Fruit fly (Drosophila melanogaster) whole organism, prepupa: ENCODE measurements around the gene CG17187.

ENCODE experiments used
- Blimp-1 ChIP-seq: fragments of 200-800 bp; sonication (Bioruptor generic); optimal IDR thresholded peaks from 3 replicates; lab custom pipeline; 2017; ENCODE audit warnings: missing biosample characterization, missing genetic modification characterization, mild to moderate bottlenecking, moderate library complexity, missing genetic modification reagents
- CG11294 ChIP-seq: fragments of 200-800 bp; sonication (Bioruptor generic); IDR thresholded peaks from 2 replicates; pipeline ENCODE4 v1.3.6; 2022; ENCODE audit warnings: missing biosample characterization, missing genetic modification characterization
- CG11762 ChIP-seq: fragments of 200-800 bp; sonication (Bioruptor generic); optimal IDR thresholded peaks from 3 replicates; lab custom pipeline; 2016; ENCODE audit warnings: missing biosample characterization, missing genetic modification characterization; ENCODE audit not compliant: insufficient read depth
- CG11902 ChIP-seq: fragments of 200-800 bp; sonication (Bioruptor generic); optimal IDR thresholded peaks from 3 replicates; lab custom pipeline; 2016; ENCODE audit warnings: missing biosample characterization, missing genetic modification characterization
- CG1621 ChIP-seq: fragments of 200-800 bp; sonication (Bioruptor generic); optimal IDR thresholded peaks from 3 replicates; lab custom pipeline; 2018; ENCODE audit warnings: missing biosample characterization, mild to moderate bottlenecking, missing genetic modification characterization
- CG3032 ChIP-seq: fragments of 200-800 bp; optimal IDR thresholded peaks from 2 replicates; lab custom pipeline; 2019; ENCODE audit warnings: missing biosample characterization, mild to moderate bottlenecking, missing genetic modification characterization, moderate library complexity
- CG32006 ChIP-seq: fragments of 200-800 bp; sonication (Bioruptor generic); optimal IDR thresholded peaks from 3 replicates; lab custom pipeline; 2017; ENCODE audit warnings: missing biosample characterization, mild to moderate bottlenecking, missing genetic modification characterization
- CG34406 ChIP-seq: fragments of 200-800 bp; sonication (Bioruptor generic); optimal IDR thresholded peaks from 3 replicates; lab custom pipeline; 2016; ENCODE audit warnings: missing biosample characterization, missing genetic modification characterization
- CG3919 ChIP-seq: fragments of 200-800 bp; sonication (Bioruptor generic); optimal IDR thresholded peaks from 3 replicates; lab custom pipeline; 2016; ENCODE audit warnings: missing biosample characterization, missing genetic modification characterization
- CG4318 ChIP-seq: fragments of 200-800 bp; sonication (Bioruptor generic); optimal IDR thresholded peaks from 3 replicates; lab custom pipeline; 2017; ENCODE audit warnings: missing biosample characterization, mild to moderate bottlenecking, missing genetic modification characterization
- CG6276 ChIP-seq: fragments of 200-800 bp; sonication (Bioruptor generic); optimal IDR thresholded peaks from 2 replicates; lab custom pipeline; 2017; ENCODE audit warnings: missing biosample characterization, mild to moderate bottlenecking, missing genetic modification characterization
- CG6792 ChIP-seq: fragments of 200-800 bp; sonication (Bioruptor generic); optimal IDR thresholded peaks from 3 replicates; lab custom pipeline; 2016; ENCODE audit warnings: missing biosample characterization, missing genetic modification characterization
- CG7368 ChIP-seq: fragments of 200-800 bp; sonication (Bioruptor generic); optimal IDR thresholded peaks from 3 replicates; lab custom pipeline; 2016; ENCODE audit warnings: missing biosample characterization, missing genetic modification characterization
- CG8119 ChIP-seq: fragments of 200-800 bp; sonication (Bioruptor generic); IDR thresholded peaks from 3 replicates; pipeline ENCODE4 v1.3.6; 2022; ENCODE audit warnings: missing biosample characterization, missing genetic modification characterization
- CG8319 ChIP-seq: fragments of 200-800 bp; sonication (Bioruptor generic); optimal IDR thresholded peaks from 3 replicates; lab custom pipeline; 2016; ENCODE audit warnings: missing biosample characterization, missing genetic modification characterization
- CG9139 ChIP-seq: fragments of 200-800 bp; sonication (Bioruptor generic); optimal IDR thresholded peaks from 3 replicates; lab custom pipeline; 2017; ENCODE audit warnings: missing biosample characterization, mild to moderate bottlenecking, missing genetic modification characterization
- Eip75B ChIP-seq: fragments of 200-800 bp; sonication (Bioruptor generic); optimal IDR thresholded peaks from 3 replicates; lab custom pipeline; 2016; ENCODE audit warnings: missing biosample characterization, missing genetic modification characterization
- Eip78C ChIP-seq: fragments of 200-800 bp; sonication (Bioruptor generic); peaks from one replicate; lab custom pipeline; 2016; ENCODE audit warnings: missing biosample characterization, missing genetic modification characterization
- Eip93F ChIP-seq: fragments of 200-800 bp; sonication (Bioruptor generic); optimal IDR thresholded peaks from 2 replicates; lab custom pipeline; 2016; ENCODE audit warnings: missing biosample characterization, mild to moderate bottlenecking, missing genetic modification characterization
- Ets21C ChIP-seq: fragments of 200-800 bp; sonication (Bioruptor generic); optimal IDR thresholded peaks from 3 replicates; lab custom pipeline; 2016; ENCODE audit warnings: missing biosample characterization, missing genetic modification characterization
- Ets96B ChIP-seq: fragments of 200-800 bp; optimal IDR thresholded peaks from 2 replicates; lab custom pipeline; 2019; ENCODE audit warnings: missing biosample characterization, mild to moderate bottlenecking, missing genetic modification characterization, moderate library complexity
- Gug ChIP-seq: fragments of 200-800 bp; sonication (Bioruptor generic); IDR thresholded peaks from 2 replicates; pipeline ENCODE4 v1.3.6; 2022; ENCODE audit warnings: missing biosample characterization, missing genetic modification characterization
- Hr39 ChIP-seq: fragments of 200-800 bp; sonication (Bioruptor generic); optimal IDR thresholded peaks from 2 replicates; lab custom pipeline; 2016; ENCODE audit warnings: missing biosample characterization, missing genetic modification characterization
- Hr4 ChIP-seq: fragments of 200-800 bp; sonication (Bioruptor generic); optimal IDR thresholded peaks from 3 replicates; lab custom pipeline; 2016; ENCODE audit warnings: missing biosample characterization, missing genetic modification characterization
- Lpt ChIP-seq: fragments of 200-800 bp; sonication (Bioruptor generic); optimal IDR thresholded peaks from 3 replicates; lab custom pipeline; 2016; ENCODE audit warnings: missing biosample characterization, missing genetic modification characterization
- Smox ChIP-seq: fragments of 200-800 bp; sonication (Bioruptor generic); optimal IDR thresholded peaks from 3 replicates; lab custom pipeline; 2016; ENCODE audit warnings: missing biosample characterization, missing genetic modification characterization
- Sox102F ChIP-seq: fragments of 200-800 bp; sonication (Bioruptor generic); optimal IDR thresholded peaks from 2 replicates; lab custom pipeline; 2016; ENCODE audit warnings: missing biosample characterization, mild to moderate bottlenecking, missing genetic modification characterization
- Sox14 ChIP-seq: fragments of 200-800 bp; sonication (Bioruptor generic); optimal IDR thresholded peaks from 3 replicates; lab custom pipeline; 2016; ENCODE audit warnings: missing biosample characterization, missing genetic modification characterization
- Sox15 ChIP-seq: fragments of 200-800 bp; sonication (Bioruptor generic); optimal IDR thresholded peaks from 3 replicates; lab custom pipeline; 2016; ENCODE audit warnings: missing biosample characterization, missing genetic modification characterization
- achi ChIP-seq: fragments of 200-800 bp; sonication (Bioruptor generic); optimal IDR thresholded peaks from 3 replicates; lab custom pipeline; 2016; ENCODE audit warnings: missing biosample characterization, missing genetic modification characterization
- acj6 ChIP-seq: fragments of 200-800 bp; sonication (Bioruptor generic); optimal IDR thresholded peaks from 3 replicates; lab custom pipeline; 2016; ENCODE audit warnings: missing biosample characterization, missing genetic modification characterization
- cyc ChIP-seq: fragments of 200-800 bp; sonication (Bioruptor generic); optimal IDR thresholded peaks from 3 replicates; lab custom pipeline; 2016; ENCODE audit warnings: missing biosample characterization, missing genetic modification characterization
- dac ChIP-seq: fragments of 200-800 bp; sonication (Bioruptor generic); optimal IDR thresholded peaks from 2 replicates; lab custom pipeline; 2017; ENCODE audit warnings: missing biosample characterization, mild to moderate bottlenecking, missing genetic modification characterization
- dsx ChIP-seq: fragments of 200-800 bp; optimal IDR thresholded peaks from 3 replicates; lab custom pipeline; 2019; ENCODE audit warnings: missing biosample characterization, mild to moderate bottlenecking, missing genetic modification characterization, moderate library complexity; ENCODE audit not compliant: poor library complexity, severe bottlenecking
- eg ChIP-seq: fragments of 200-800 bp; sonication (Bioruptor generic); IDR thresholded peaks from 3 replicates; pipeline ENCODE4 v1.3.6; 2022; ENCODE audit warnings: missing biosample characterization, missing genetic modification characterization
- esn ChIP-seq: fragments of 200-800 bp; sonication (Bioruptor generic); optimal IDR thresholded peaks from 2 replicates; lab custom pipeline; 2016; ENCODE audit warnings: missing biosample characterization, mild to moderate bottlenecking, missing genetic modification characterization, moderate library complexity
- fd59A ChIP-seq: fragments of 200-800 bp; sonication (Bioruptor generic); optimal IDR thresholded peaks from 2 replicates; lab custom pipeline; 2017; ENCODE audit warnings: missing biosample characterization, mild to moderate bottlenecking, missing genetic modification characterization, missing genetic modification reagents
- fd85E ChIP-seq: fragments of 200-800 bp; sonication (Bioruptor generic); optimal IDR thresholded peaks from 3 replicates; lab custom pipeline; 2016; ENCODE audit warnings: missing biosample characterization, missing genetic modification characterization
- lz ChIP-seq: fragments of 200-800 bp; sonication (Bioruptor generic); optimal IDR thresholded peaks from 3 replicates; lab custom pipeline; 2016; ENCODE audit warnings: missing biosample characterization, missing genetic modification characterization
- net ChIP-seq: fragments of 200-800 bp; sonication (Bioruptor generic); optimal IDR thresholded peaks from 3 replicates; lab custom pipeline; 2016; ENCODE audit warnings: missing biosample characterization, missing genetic modification characterization
- pdm3 ChIP-seq: fragments of 200-800 bp; sonication (Bioruptor generic); optimal IDR thresholded peaks from 3 replicates; lab custom pipeline; 2016; ENCODE audit warnings: missing biosample characterization, missing genetic modification characterization
- ss ChIP-seq, 2 experiments: fragments of 200-800 bp; sonication (Bioruptor generic); optimal IDR thresholded peaks; 2 replicates in 1 of 2; 3 replicates in 1 of 2; lab custom pipeline; 2017 to 2018; ENCODE audit warnings: mild to moderate bottlenecking in 2 of 2, missing biosample characterization in 2 of 2, missing genetic modification characterization in 2 of 2, moderate library complexity in 1 of 2
- svp ChIP-seq: fragments of 200-800 bp; sonication (Bioruptor generic); peaks from one replicate; lab custom pipeline; 2016; ENCODE audit warnings: missing biosample characterization, missing genetic modification characterization
- topi ChIP-seq: fragments of 200-800 bp; sonication (Bioruptor generic); optimal IDR thresholded peaks from 3 replicates; lab custom pipeline; 2016; ENCODE audit warnings: missing biosample characterization, missing genetic modification characterization
- vri ChIP-seq: fragments of 200-800 bp; sonication (Bioruptor generic); optimal IDR thresholded peaks from 3 replicates; lab custom pipeline; 2016; ENCODE audit warnings: missing biosample characterization, mild to moderate bottlenecking, missing genetic modification characterization

CG17187 gene

dm6 chr3R:11200885-11201421 lies 30.7 kb downstream of the CG17187 start (continued):
- TF ChIP-seq CG11762 (peak; percentile 41), CG6792 (peak; percentile 47), Ets96B (tag; lab: Kevin White, UChicago) (peak; percentile 55), eg (GFP tag; lab: Robert Waterston, UW) (peak; percentile 61), CG9139 (GFP tag; lab: Kevin White, UChicago) (no peak), cyc (GFP tag; lab: Kevin White, UChicago) (peak; percentile 53), dac (GFP tag; lab: Kevin White, UChicago) (no peak), Hr4 (peak; percentile 61), Eip78C (GFP tag; lab: Kevin White, UChicago) (peak; percentile 79), CG11294 (GFP tag; lab: Robert Waterston, UW) (no peak), Sox15 (GFP tag; lab: Kevin White, UChicago) (peak; percentile 50), fd85E (GFP tag; lab: Kevin White, UChicago) (no peak), Eip93F (GFP tag; lab: Kevin White, UChicago) (peak; percentile 74), CG3919 (GFP tag; lab: Kevin White, UChicago) (peak; percentile 58), CG8119 (GFP tag; lab: Robert Waterston, UW) (peak; percentile 67; the same call in 2 of the 3 replicates), dsx (GFP tag; lab: Kevin White, UChicago) (peak; percentile 50), Sox102F (GFP tag; lab: Kevin White, UChicago) (peak; percentile 70), CG3032 (tag; lab: Kevin White, UChicago) (peak; percentile 37), Eip75B (peak; percentile 48), CG11902 (GFP tag; lab: Kevin White, UChicago) (peak; percentile 42), achi (GFP tag; lab: Kevin White, UChicago) (peak; percentile 59), Ets21C (GFP tag; lab: Kevin White, UChicago) (no peak), CG8319 (no peak), CG6276 (peak; percentile 42), Gug (0 out of 2 replicates have a peak, but pooled peaks have one; percentile 34), Blimp-1 (no peak), Hr39 (GFP tag; lab: Kevin White, UChicago) (peak; percentile 34), Smox (GFP tag; lab: Kevin White, UChicago) (peak; percentile 65), acj6 (GFP tag; lab: Kevin White, UChicago) (peak; percentile 74), CG7368 (GFP tag; lab: Kevin White, UChicago) (peak; percentile 53), CG34406 (GFP tag; lab: Kevin White, UChicago) (peak; percentile 66), ss (GFP tag; optimal IDR thresholded peaks at IDR 0.05; lab: Kevin White, UChicago) (peak; percentile 23 to 62), net (GFP tag; lab: Kevin White, UChicago) (peak; percentile 68), esn (GFP tag; lab: Kevin White, UChicago) (peak; percentile 77)
- TF ChIP-seq, all 60 proteins: peak for 47

- TF ChIP-seq CG4318 (GFP tag; lab: Kevin White, UChicago) (no peak), CG1621 (tag; lab: Kevin White, UChicago) (peak; percentile 56), pdm3 (no peak), Eip78C (GFP tag; lab: Kevin White, UChicago) (no peak), eg (GFP tag; lab: Robert Waterston, UW) (no peak), topi (GFP tag; lab: Kevin White, UChicago) (no peak), fd59A (GFP tag; lab: Kevin White, UChicago) (no peak), CG8319 (no peak), lz (GFP tag; lab: Kevin White, UChicago) (no peak), dac (GFP tag; lab: Kevin White, UChicago) (peak; percentile 38), fd85E (GFP tag; lab: Kevin White, UChicago) (no peak), Lpt (GFP tag; lab: Kevin White, UChicago) (peak; percentile 18), svp (GFP tag; lab: Kevin White, UChicago) (peak; percentile 92), CG11294 (GFP tag; lab: Robert Waterston, UW) (peak; percentile 28; the same call in 1 of the 2 replicates), CG32006 (GFP tag; lab: Kevin White, UChicago) (no peak), Sox14 (GFP tag; lab: Kevin White, UChicago) (no peak), vri (GFP tag; lab: Kevin White, UChicago) (peak; percentile 96)
Measured at dm6 chr3R:11200042-11200884, 31.4 kb downstream of the CG17187 start.
